Worm (Caenorhabditis elegans): ENCODE measurements around the gene gly-9.
A peak's percentile ranks its signal among the peaks of the same experiment; 100 is the strongest.

The gly-9 gene

ce11 chrIII:11288295-11288694 lies 2.1 kb downstream of the gly-9 start:
- TF ChIP-seq hlh-30 (tag; optimal IDR thresholded peaks at IDR 0.05; ENCODE audit: insufficient read depth) (no peak), npax-4 (tag; optimal IDR thresholded peaks at IDR 0.05) (no peak), gmeb-2 (tag; optimal IDR thresholded peaks at IDR 0.05) (no peak), ceh-2 (tag; optimal IDR thresholded peaks at IDR 0.05) (no peak), tbx-7 (tag; optimal IDR thresholded peaks at IDR 0.05) (no peak), K02D7.2 (tag; optimal IDR thresholded peaks at IDR 0.05) (no peak), dmd-4 (tag; optimal IDR thresholded peaks at IDR 0.05; ENCODE audit: borderline replicate concordance) (no peak), ttx-3 (tag; optimal IDR thresholded peaks at IDR 0.05) (no peak), unc-3 (GFP tag; conservative IDR thresholded peaks at IDR 0.05) (no peak), unc-3 (tag; optimal IDR thresholded peaks at IDR 0.05) (no peak), hlh-13 (GFP tag; optimal IDR thresholded peaks at IDR 0.05) (no peak), sdc-2 (tag; optimal IDR thresholded peaks at IDR 0.05) (no peak), fax-1 (tag; optimal IDR thresholded peaks at IDR 0.05) (no peak), K09A11.1 (tag; optimal IDR thresholded peaks at IDR 0.05; ENCODE audit: insufficient read depth) (no peak), ets-4 (tag; optimal IDR thresholded peaks at IDR 0.05) (no peak), ceh-48 (tag; optimal IDR thresholded peaks at IDR 0.05) (no peak), ceh-24 (tag; optimal IDR thresholded peaks at IDR 0.05) (no peak), hlh-6 (tag; optimal IDR thresholded peaks at IDR 0.05) (no peak), lin-11 (tag; optimal IDR thresholded peaks at IDR 0.05) (no peak)

DNA sequence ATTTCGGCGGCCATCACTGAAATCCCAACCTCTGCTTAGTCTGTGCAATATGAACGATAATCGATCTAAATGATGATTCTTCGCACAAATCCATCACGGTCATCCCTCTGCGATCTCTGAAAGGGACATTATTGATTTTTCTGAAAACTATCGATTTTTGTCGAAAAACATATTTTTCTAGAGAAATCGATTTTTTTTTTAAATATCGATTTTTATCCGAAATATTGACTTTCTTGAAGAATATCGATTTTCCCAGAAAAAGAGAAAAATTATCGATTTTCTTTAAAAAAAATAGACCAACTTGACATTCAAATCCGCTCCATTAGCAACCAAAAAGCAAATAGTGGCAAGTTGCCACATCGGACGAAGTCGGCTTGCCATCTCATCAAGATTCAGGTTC lies 3.0 kb downstream of the gly-9 start:
- TF ChIP-seq unc-42 (tag; optimal IDR thresholded peaks at IDR 0.05), result no peak
- TF ChIP-seq F13H6.1 (tag; optimal IDR thresholded peaks at IDR 0.05), result no peak
- TF ChIP-seq ceh-48 (tag; optimal IDR thresholded peaks at IDR 0.05), result peak; percentile 35
- no peak for TF ChIP-seq nhr-232 (tag; optimal IDR thresholded peaks at IDR 0.05)
- TF ChIP-seq unc-55 (GFP tag; optimal IDR thresholded peaks at IDR 0.05), result no peak
- no peak for TF ChIP-seq hlh-6 (tag; optimal IDR thresholded peaks at IDR 0.05)
- TF ChIP-seq rnt-1 (tag; optimal IDR thresholded peaks at IDR 0.05), result no peak

- TF ChIP-seq lim-6 (tag; optimal IDR thresholded peaks at IDR 0.05) (no peak), odd-2 (tag; optimal IDR thresholded peaks at IDR 0.05) (no peak), pat-9 (tag; optimal IDR thresholded peaks at IDR 0.05) (no peak), ceh-18 (tag; optimal IDR thresholded peaks at IDR 0.05) (no peak), hlh-15 (tag; optimal IDR thresholded peaks at IDR 0.05) (no peak), zip-5 (tag; optimal IDR thresholded peaks at IDR 0.05) (peak; percentile 51), unc-3 (GFP tag; conservative IDR thresholded peaks at IDR 0.05) (no peak), unc-3 (tag; optimal IDR thresholded peaks at IDR 0.05) (no peak), hlh-6 (tag; optimal IDR thresholded peaks at IDR 0.05) (no peak), pha-4 (tag; optimal IDR thresholded peaks at IDR 0.05) (no peak), che-1 (tag; optimal IDR thresholded peaks at IDR 0.05) (no peak), ceh-48 (tag; optimal IDR thresholded peaks at IDR 0.05) (no peak), sox-2 (GFP tag; IDR thresholded peaks at IDR 0.05) (no peak), fax-1 (tag; optimal IDR thresholded peaks at IDR 0.05) (peak; percentile 14), K09A11.1 (tag; optimal IDR thresholded peaks at IDR 0.05; ENCODE audit: insufficient read depth) (no peak), rnt-1 (tag; optimal IDR thresholded peaks at IDR 0.05) (no peak), unc-55 (GFP tag; optimal IDR thresholded peaks at IDR 0.05) (no peak), ttx-3 (tag; optimal IDR thresholded peaks at IDR 0.05) (no peak), unc-42 (tag; optimal IDR thresholded peaks at IDR 0.05) (peak; percentile 71), nhr-232 (tag; optimal IDR thresholded peaks at IDR 0.05) (no peak), C38D4.7 (GFP tag; optimal IDR thresholded peaks at IDR 0.05) (no peak), ceh-19 (GFP tag; optimal IDR thresholded peaks at IDR 0.05) (no peak), F13H6.1 (tag; optimal IDR thresholded peaks at IDR 0.05) (no peak), ztf-16 (tag; optimal IDR thresholded peaks at IDR 0.05) (no peak), ceh-14 (tag; optimal IDR thresholded peaks at IDR 0.05) (peak; percentile 43), unc-86 (tag; optimal IDR thresholded peaks at IDR 0.05) (no peak), mec-3 (tag; optimal IDR thresholded peaks at IDR 0.05; ENCODE audit: borderline replicate concordance) (peak; percentile 68), ref-2 (tag; optimal IDR thresholded peaks at IDR 0.05) (no peak), nfya-1 (tag; optimal IDR thresholded peaks at IDR 0.05) (no peak), gmeb-2 (tag; optimal IDR thresholded peaks at IDR 0.05) (no peak), ceh-30 (tag; optimal IDR thresholded peaks at IDR 0.05) (no peak), madf-2 (tag; optimal IDR thresholded peaks at IDR 0.05) (no peak), K02D7.2 (tag; optimal IDR thresholded peaks at IDR 0.05) (no peak), ceh-2 (tag; optimal IDR thresholded peaks at IDR 0.05) (peak; percentile 77), pqm-1 (tag; optimal IDR thresholded peaks at IDR 0.05) (no peak), sox-4 (tag; optimal IDR thresholded peaks at IDR 0.05) (no peak), fkh-6 (tag; optimal IDR thresholded peaks at IDR 0.05) (no peak), eyg-1 (tag; optimal IDR thresholded peaks at IDR 0.05) (no peak), T23F11.4 (GFP tag; optimal IDR thresholded peaks at IDR 0.05) (no peak)
Observed at ce11 chrIII:11286069-11286468, 4.3 kb downstream of the gly-9 start.
